Fruit fly (Drosophila melanogaster) whole organism, embryonic: ENCODE data around the gene meigo.
A peak's percentile ranks its signal among the peaks of the same experiment; 100 is the strongest.

Source experiments
- CG12391 ChIP-seq: fragments of 200-800 bp; sonication (Bioruptor generic); optimal IDR thresholded peaks from 3 replicates; lab custom pipeline; 2018; ENCODE audit warnings: missing biosample characterization, mild to moderate bottlenecking, missing genetic modification characterization, moderate library complexity
- CG13624 ChIP-seq: fragments of 200-800 bp; sonication (Bioruptor generic); optimal IDR thresholded peaks from 2 replicates; lab custom pipeline; 2016; ENCODE audit warnings: missing biosample characterization, missing genetic modification characterization
- CG14710 ChIP-seq: fragments of 200-800 bp; sonication (Bioruptor generic); optimal IDR thresholded peaks from 3 replicates; lab custom pipeline; 2019; ENCODE audit warnings: missing biosample characterization, mild to moderate bottlenecking, missing genetic modification characterization, moderate library complexity
- CG16813 ChIP-seq: fragments of 200-800 bp; sonication (Bioruptor generic); IDR thresholded peaks from 3 replicates; pipeline ENCODE4 v1.3.6; 2022; ENCODE audit warnings: missing biosample characterization, missing genetic modification characterization; ENCODE audit not compliant: partially characterized antibody
- CG17802 ChIP-seq: fragments of 200-800 bp; sonication (Bioruptor generic); optimal IDR thresholded peaks from 2 replicates; lab custom pipeline; 2018; ENCODE audit warnings: missing biosample characterization, mild to moderate bottlenecking, missing genetic modification characterization, moderate library complexity
- CG2116 ChIP-seq: fragments of 200-800 bp; sonication (Bioruptor generic); optimal IDR thresholded peaks from 3 replicates; lab custom pipeline; 2018; ENCODE audit warnings: missing biosample characterization, mild to moderate bottlenecking, missing genetic modification characterization
- CG2120 ChIP-seq: fragments of 200-800 bp; sonication (Bioruptor generic); optimal IDR thresholded peaks from 3 replicates; lab custom pipeline; 2016; ENCODE audit warnings: missing biosample characterization, missing genetic modification characterization
- CG2202 ChIP-seq: fragments of 200-800 bp; sonication (Bioruptor generic); optimal IDR thresholded peaks from 2 replicates; lab custom pipeline; 2018; ENCODE audit warnings: missing biosample characterization, mild to moderate bottlenecking, missing genetic modification characterization
- CG30020 ChIP-seq: fragments of 200-800 bp; optimal IDR thresholded peaks from 2 replicates; lab custom pipeline; 2019; ENCODE audit warnings: missing biosample characterization, mild to moderate bottlenecking, missing genetic modification characterization, moderate library complexity
- CG31224 ChIP-seq: fragments of 200-800 bp; sonication (Bioruptor generic); IDR thresholded peaks from 2 replicates; pipeline ENCODE4 v1.3.6; 2022; ENCODE audit warnings: missing biosample characterization, missing genetic modification characterization
- CG3163 ChIP-seq: fragments of 200-800 bp; sonication (Bioruptor generic); optimal IDR thresholded peaks from 3 replicates; lab custom pipeline; 2016; ENCODE audit warnings: missing biosample characterization, missing genetic modification characterization
- CG4282 ChIP-seq: fragments of 200-800 bp; sonication (Bioruptor generic); optimal IDR thresholded peaks from 2 replicates; lab custom pipeline; 2016; ENCODE audit warnings: missing biosample characterization, missing genetic modification characterization
- CG8290 ChIP-seq, 3 experiments: fragments of 200-800 bp; sonication (Bioruptor generic); optimal IDR thresholded peaks; 2 replicates each; lab custom pipeline; 2016 to 2019; ENCODE audit warnings: missing biosample characterization in 3 of 3, missing genetic modification characterization in 3 of 3, mild to moderate bottlenecking in 2 of 3, moderate library complexity in 1 of 3
- Camta ChIP-seq: fragments of 200-800 bp; sonication (Bioruptor generic); optimal IDR thresholded peaks from 2 replicates; lab custom pipeline; 2016; ENCODE audit warnings: missing biosample characterization, missing genetic modification characterization
- Dek ChIP-seq: fragments of 200-800 bp; sonication (Bioruptor generic); optimal IDR thresholded peaks from 3 replicates; lab custom pipeline; 2019; ENCODE audit warnings: missing biosample characterization, mild to moderate bottlenecking, missing genetic modification characterization, moderate library complexity
- Dip2 ChIP-seq: fragments of 200-800 bp; sonication (Bioruptor generic); IDR thresholded peaks from 2 replicates; pipeline ENCODE4 v1.3.6; 2022; ENCODE audit warnings: missing biosample characterization, missing genetic modification characterization
- Dll ChIP-seq: fragments of 200-800 bp; sonication (Bioruptor generic); IDR thresholded peaks from 4 replicates; pipeline ENCODE4 v1.3.6; 2022; ENCODE audit warnings: missing biosample characterization, missing genetic modification characterization; ENCODE audit not compliant: partially characterized antibody
- HmgD ChIP-seq: fragments of 200-800 bp; sonication (Bioruptor generic); optimal IDR thresholded peaks from 3 replicates; lab custom pipeline; 2016; ENCODE audit warnings: missing biosample characterization, missing genetic modification characterization
- Hmx ChIP-seq: fragments of 200-800 bp; sonication (Bioruptor generic); optimal IDR thresholded peaks from 2 replicates; lab custom pipeline; 2016; ENCODE audit warnings: missing biosample characterization, missing genetic modification characterization
- MESR4 ChIP-seq: fragments of 200-800 bp; sonication (Bioruptor generic); optimal IDR thresholded peaks from 2 replicates; lab custom pipeline; 2018; ENCODE audit warnings: missing biosample characterization, mild to moderate bottlenecking, missing genetic modification characterization, moderate library complexity
- Mes4 ChIP-seq: fragments of 200-800 bp; sonication (Bioruptor generic); optimal IDR thresholded peaks from 2 replicates; lab custom pipeline; 2016; ENCODE audit warnings: missing biosample characterization, missing genetic modification characterization
- Optix ChIP-seq: fragments of 200-800 bp; sonication (Bioruptor generic); IDR thresholded peaks from 3 replicates; pipeline ENCODE4 v1.3.6; 2022; ENCODE audit warnings: missing biosample characterization, missing genetic modification characterization
- Scr ChIP-seq: fragments of 200-800 bp; sonication (Bioruptor generic); IDR thresholded peaks from 2 replicates; pipeline ENCODE4 v1.3.6; 2022; ENCODE audit warnings: missing biosample characterization, missing genetic modification characterization; ENCODE audit not compliant: partially characterized antibody
- Side ChIP-seq: fragments of 200-800 bp; sonication (Bioruptor generic); optimal IDR thresholded peaks from 2 replicates; lab custom pipeline; 2016; ENCODE audit warnings: missing biosample characterization, missing genetic modification characterization
- ase ChIP-seq: fragments of 200-800 bp; sonication (Bioruptor generic); IDR thresholded peaks from 3 replicates; pipeline ENCODE4 v1.3.6; 2022; ENCODE audit warnings: missing biosample characterization, missing genetic modification characterization
- bbx ChIP-seq: fragments of 200-800 bp; sonication (Bioruptor generic); IDR thresholded peaks from 2 replicates; pipeline ENCODE4 v1.3.6; 2022; ENCODE audit warnings: missing biosample characterization, missing genetic modification characterization; ENCODE audit not compliant: partially characterized antibody
- btn ChIP-seq: fragments of 200-800 bp; sonication (Bioruptor generic); optimal IDR thresholded peaks from 2 replicates; lab custom pipeline; 2016; ENCODE audit warnings: missing biosample characterization, missing genetic modification characterization
- ci ChIP-seq: fragments of 200-800 bp; sonication (Bioruptor generic); IDR thresholded peaks from 3 replicates; pipeline ENCODE4 v1.3.6; 2022; ENCODE audit warnings: missing biosample characterization, missing genetic modification characterization
- corto ChIP-seq: fragments of 200-800 bp; sonication (Bioruptor generic); optimal IDR thresholded peaks from 2 replicates; lab custom pipeline; 2016; ENCODE audit warnings: missing biosample characterization, mild to moderate bottlenecking, missing genetic modification characterization, moderate library complexity
- croc ChIP-seq: fragments of 200-800 bp; sonication (Bioruptor generic); conservative IDR thresholded peaks from 3 replicates; pipeline ENCODE4 v1.3.6; 2022; ENCODE audit warnings: missing biosample characterization, missing genetic modification characterization
- danr ChIP-seq: fragments of 200-800 bp; sonication (Bioruptor generic); IDR thresholded peaks from 2 replicates; pipeline ENCODE4 v1.3.6; 2022; ENCODE audit warnings: missing biosample characterization, missing genetic modification characterization
- disco-r ChIP-seq: fragments of 200-800 bp; sonication (Bioruptor generic); optimal IDR thresholded peaks from 2 replicates; lab custom pipeline; 2016; ENCODE audit warnings: missing biosample characterization, missing genetic modification characterization
- en ChIP-seq: fragments of 200-800 bp; sonication (Bioruptor generic); optimal IDR thresholded peaks from 2 replicates; lab custom pipeline; 2016; ENCODE audit warnings: missing biosample characterization, missing genetic modification characterization
- fd3F ChIP-seq: fragments of 200-800 bp; sonication (Bioruptor generic); optimal IDR thresholded peaks from 2 replicates; lab custom pipeline; 2018; ENCODE audit warnings: missing biosample characterization, mild to moderate bottlenecking, missing genetic modification characterization, moderate library complexity
- fru ChIP-seq: fragments of >200 bp; optimal IDR thresholded peaks from 2 replicates; lab custom pipeline; 2017
- fu2 ChIP-seq: fragments of 200-800 bp; sonication (Bioruptor generic); optimal IDR thresholded peaks from 2 replicates; lab custom pipeline; 2016; ENCODE audit warnings: missing biosample characterization, missing genetic modification characterization
- gro ChIP-seq: fragments of 200-800 bp; sonication (Bioruptor generic); optimal IDR thresholded peaks from 2 replicates; lab custom pipeline; 2016; ENCODE audit warnings: missing biosample characterization, missing genetic modification characterization
- hkb ChIP-seq, 2 experiments: fragments of 200-800 bp in 1 of 2; fragments of >200 bp in 1 of 2; sonication (Bioruptor generic) in 1 of 2; IDR thresholded peaks in 1 of 2; optimal IDR thresholded peaks in 1 of 2; 2 replicates each; pipeline versions ENCODE4 v1.3.6 to Lab custom; 2017 to 2022; ENCODE audit warnings: missing biosample characterization in 1 of 2, missing genetic modification characterization in 1 of 2
- hth ChIP-seq: fragments of >200 bp; optimal IDR thresholded peaks from 2 replicates; lab custom pipeline; 2017; ENCODE audit warnings: inconsistent platforms
- jumu ChIP-seq: fragments of 200-800 bp; sonication (Bioruptor generic); optimal IDR thresholded peaks from 3 replicates; lab custom pipeline; 2016; ENCODE audit warnings: missing biosample characterization, missing genetic modification characterization
- nau ChIP-seq: fragments of 200-800 bp; sonication (Bioruptor generic); optimal IDR thresholded peaks from 3 replicates; lab custom pipeline; 2017; ENCODE audit warnings: missing biosample characterization, mild to moderate bottlenecking, missing genetic modification characterization, missing genetic modification reagents
- peb ChIP-seq: fragments of 200-800 bp; sonication (Bioruptor generic); IDR thresholded peaks from 2 replicates; pipeline ENCODE4 v1.3.6; 2022; ENCODE audit warnings: missing biosample characterization, missing genetic modification characterization
- psq ChIP-seq: fragments of 200-800 bp; sonication (Bioruptor generic); optimal IDR thresholded peaks from 2 replicates; lab custom pipeline; 2017; ENCODE audit warnings: missing biosample characterization, missing genetic modification characterization
- stwl ChIP-seq: fragments of 200-800 bp; sonication (Bioruptor generic); optimal IDR thresholded peaks from 3 replicates; lab custom pipeline; 2018; ENCODE audit warnings: missing biosample characterization, mild to moderate bottlenecking, missing genetic modification characterization, moderate library complexity
- tll ChIP-seq, 2 experiments: fragments of 200-800 bp in 1 of 2; fragments of >200 bp in 1 of 2; sonication (Bioruptor generic) in 1 of 2; optimal IDR thresholded peaks; 2 replicates each; lab custom pipeline; 2017 to 2019; ENCODE audit warnings: missing biosample characterization in 2 of 2, missing genetic modification characterization in 2 of 2, mild to moderate bottlenecking in 1 of 2, moderate library complexity in 1 of 2
- toy ChIP-seq: fragments of 200-800 bp; sonication (Bioruptor generic); IDR thresholded peaks from 2 replicates; pipeline ENCODE4 v1.3.6; 2022; ENCODE audit warnings: missing biosample characterization, missing genetic modification characterization
- vvl ChIP-seq: fragments of 200-800 bp; sonication (Bioruptor generic); IDR thresholded peaks from 2 replicates; pipeline ENCODE4 v1.3.6; 2022; ENCODE audit warnings: missing biosample characterization, missing genetic modification characterization
- wdn ChIP-seq: fragments of 200-800 bp; sonication (Bioruptor generic); IDR thresholded peaks from 2 replicates; pipeline ENCODE4 v1.3.6; 2022; ENCODE audit warnings: missing biosample characterization, missing genetic modification characterization
- wek ChIP-seq: fragments of 200-800 bp; sonication (Bioruptor generic); optimal IDR thresholded peaks from 3 replicates; lab custom pipeline; 2018; ENCODE audit warnings: missing biosample characterization, mild to moderate bottlenecking, missing genetic modification characterization, moderate library complexity
- wor ChIP-seq: fragments of 200-800 bp; sonication (Bioruptor generic); IDR thresholded peaks from 2 replicates; pipeline ENCODE4 v1.3.6; 2022; ENCODE audit warnings: missing biosample characterization, missing genetic modification characterization

meigo gene

dm6 chr3R:21186606-21187393, 48.7 kb downstream of the meigo start (continued):
- TF ChIP-seq gro, result no peak
- TF ChIP-seq CG30020 (tag; lab: Kevin White, UChicago), result no peak
- TF ChIP-seq ci, result no peak; the same call in 1 of the 3 replicates
- TF ChIP-seq corto (GFP tag; lab: Kevin White, UChicago), result no peak
- TF ChIP-seq peb, result no peak
- TF ChIP-seq toy (GFP tag; lab: Robert Waterston, UW), result no peak
- peak; percentile 52 for TF ChIP-seq CG2120 (GFP tag; lab: Kevin White, UChicago)
- TF ChIP-seq croc (GFP tag; lab: Robert Waterston, UW), result no peak
- TF ChIP-seq CG2116 (GFP tag; lab: Kevin White, UChicago), result no peak
- no peak for TF ChIP-seq hkb (optimal IDR thresholded peaks at IDR 0.05; lab: Kevin White, UChicago)
- TF ChIP-seq hkb (GFP tag; IDR thresholded peaks at IDR 0.05; lab: Robert Waterston, UW), result no peak
- TF ChIP-seq en (GFP tag; lab: Kevin White, UChicago), result no peak
- TF ChIP-seq CG16813, result no peak
- peak; percentile 49 for TF ChIP-seq CG14710 (tag; lab: Kevin White, UChicago)
- no peak for TF ChIP-seq Camta (GFP tag; lab: Kevin White, UChicago)
- no peak for TF ChIP-seq CG13624 (GFP tag; lab: Kevin White, UChicago)
- peak; percentile 4 to 37 for TF ChIP-seq tll (GFP tag; optimal IDR thresholded peaks at IDR 0.05; lab: Kevin White, UChicago)
- TF ChIP-seq bbx, result peak; percentile 12; the same call in 1 of the 2 replicates
- no peak for TF ChIP-seq CG8290 (GFP tag; optimal IDR thresholded peaks at IDR 0.05; lab: Kevin White, UChicago)
- TF ChIP-seq CG8290 (tag; optimal IDR thresholded peaks at IDR 0.05; lab: Kevin White, UChicago), result no peak
- no peak for TF ChIP-seq Dek
- no peak for TF ChIP-seq Side (GFP tag; lab: Kevin White, UChicago)
- no peak for TF ChIP-seq CG17802
- TF ChIP-seq MESR4, result no peak
- TF ChIP-seq fu2 (GFP tag; lab: Kevin White, UChicago), result no peak
- no peak for TF ChIP-seq ase
- no peak for TF ChIP-seq CG2202
- no peak for TF ChIP-seq Hmx (GFP tag; lab: Kevin White, UChicago)
- peak; percentile 46 for TF ChIP-seq CG12391 (tag; lab: Kevin White, UChicago)
- no peak for TF ChIP-seq HmgD
- no peak for TF ChIP-seq jumu
- no peak for TF ChIP-seq vvl (GFP tag; lab: Robert Waterston, UW)
- TF ChIP-seq hth (lab: Kevin White, UChicago), result no peak
- no peak for TF ChIP-seq disco-r
- TF ChIP-seq Dll (GFP tag; lab: Robert Waterston, UW), result no peak
- no peak for TF ChIP-seq CG3163 (GFP tag; lab: Kevin White, UChicago)
- TF ChIP-seq nau (GFP tag; lab: Kevin White, UChicago), result no peak
- no peak for TF ChIP-seq fd3F (GFP tag; lab: Kevin White, UChicago)
- no peak for TF ChIP-seq psq (GFP tag; lab: Kevin White, UChicago)
- TF ChIP-seq danr, result no peak
- no peak for TF ChIP-seq btn (GFP tag; lab: Kevin White, UChicago)
- TF ChIP-seq wek (GFP tag; lab: Kevin White, UChicago), result no peak
- TF ChIP-seq Mes4 (GFP tag; lab: Kevin White, UChicago), result no peak
- TF ChIP-seq CG31224 (GFP tag; lab: Robert Waterston, UW), result no peak
- TF ChIP-seq wor (GFP tag; lab: Robert Waterston, UW), result no peak
- no peak for TF ChIP-seq stwl (tag; lab: Kevin White, UChicago)
- no peak for TF ChIP-seq Dip2
- TF ChIP-seq Optix (GFP tag; lab: Robert Waterston, UW), result no peak
- TF ChIP-seq Scr (GFP tag; lab: Robert Waterston, UW), result no peak
- no peak for TF ChIP-seq fru (lab: Kevin White, UChicago)
- TF ChIP-seq CG4282 (GFP tag; lab: Kevin White, UChicago), result no peak
- TF ChIP-seq wdn (GFP tag; lab: Robert Waterston, UW), result no peak
